Worm (Caenorhabditis elegans) whole organism, L4 larva: ENCODE measurements around the gene F58F6.6.

Source experiments
- Y105C5A.15 ChIP-seq: fragments of 200-800 bp; sonication (Bioruptor generic); IDR thresholded peaks from 2 replicates; pipeline ENCODE4 v1.3.6; 2022; ENCODE audit warnings: missing genetic modification characterization, missing compliant biosample characterization
- aly-2 ChIP-seq: sonication (generic microtip); optimal IDR thresholded peaks from 2 replicates; lab custom pipeline; 2018; ENCODE audit warnings: missing biosample characterization, missing genetic modification characterization
- daf-19 ChIP-seq: fragments of 200-800 bp; sonication (Bioruptor generic); conservative IDR thresholded peaks from 2 replicates; pipeline ENCODE4 v1.3.6; 2022; ENCODE audit warnings: missing genetic modification characterization, missing compliant biosample characterization
- daf-8 ChIP-seq: fragments of 200-800 bp; sonication (Bioruptor generic); IDR thresholded peaks from 2 replicates; pipeline ENCODE4 v1.3.6; 2022; ENCODE audit warnings: missing genetic modification characterization, missing compliant biosample characterization
- dve-1 ChIP-seq: sonication (generic microtip); optimal IDR thresholded peaks from 2 replicates; lab custom pipeline; 2017; ENCODE audit warnings: antibody characterized with exemption, mild to moderate bottlenecking, missing genetic modification characterization, missing compliant biosample characterization; ENCODE audit not compliant: insufficient read depth
- lin-13 ChIP-seq: fragments of 150-350 bp; optimal IDR thresholded peaks from 2 replicates; lab custom pipeline; 2014; ENCODE audit warnings: missing biosample characterization, missing genetic modification reagents, missing genetic modification characterization
- mep-1 ChIP-seq: fragments of 150-350 bp; sonication (generic microtip); optimal IDR thresholded peaks from 3 replicates; lab custom pipeline; 2014; ENCODE audit warnings: missing biosample characterization, missing genetic modification characterization
- mes-2 ChIP-seq: sonication (generic microtip); optimal IDR thresholded peaks from 2 replicates; lab custom pipeline; 2016; ENCODE audit warnings: missing genotype, mild to moderate bottlenecking, missing genetic modification characterization, missing compliant biosample characterization; ENCODE audit not compliant: poor library complexity, severe bottlenecking
- nhr-28 ChIP-seq: fragments of 150-350 bp; optimal IDR thresholded peaks from 2 replicates; lab custom pipeline; 2014; ENCODE audit warnings: missing biosample characterization, missing genetic modification characterization
- nhr-77 ChIP-seq: fragments of 150-350 bp; optimal IDR thresholded peaks from 2 replicates; lab custom pipeline; 2014; ENCODE audit warnings: missing biosample characterization, missing genetic modification characterization
- pha-4 ChIP-seq, 2 experiments: fragments of 150-350 bp in 1 of 2; fragments of 200-800 bp in 1 of 2; sonication (Bioruptor generic) in 1 of 2; IDR thresholded peaks in 1 of 2; optimal IDR thresholded peaks in 1 of 2; 2 replicates each; pipeline versions ENCODE4 v1.3.6 to Lab custom; 2014 to 2022; ENCODE audit warnings: missing genetic modification characterization in 2 of 2, missing genetic modification reagents in 2 of 2, missing biosample characterization in 1 of 2, missing compliant biosample characterization in 1 of 2
- snpc-4 ChIP-seq: fragments of 150-350 bp; optimal IDR thresholded peaks from 2 replicates; lab custom pipeline; 2014; ENCODE audit warnings: missing biosample characterization, missing genetic modification characterization
- tra-1 ChIP-seq: fragments of 200-800 bp; sonication (Bioruptor generic); IDR thresholded peaks from 2 replicates; pipeline ENCODE4 v1.3.6; 2022; ENCODE audit warnings: missing genetic modification reagents, missing genetic modification characterization, missing compliant biosample characterization
- unc-62 ChIP-seq, 3 experiments: fragments of 150-350 bp in 1 of 3; sonication (generic microtip); optimal IDR thresholded peaks in 2 of 3; peaks in 1 of 3; 1 replicate in 1 of 3; 2 replicates in 2 of 3; lab custom pipeline; 2014 to 2017; ENCODE audit warnings: missing biosample characterization in 3 of 3, missing genetic modification characterization in 3 of 3, missing genetic modification reagents in 3 of 3, missing genotype in 1 of 3

ce11 chrIV:1371300-1371699 lies 30.4 kb downstream of the F58F6.6 start:
- no peak for TF ChIP-seq dve-1 (tag; lab: Kevin White, UChicago)
- no peak for TF ChIP-seq mes-2 (tag; lab: Kevin White, UChicago)
- TF ChIP-seq unc-62 (GFP tag; optimal IDR thresholded peaks at IDR 0.05 in 1 of 2; lab: Kevin White, UChicago): no peak
- TF ChIP-seq unc-62 (tag; optimal IDR thresholded peaks at IDR 0.05; lab: Kevin White, UChicago): no peak
- no peak for TF ChIP-seq pha-4 (GFP tag; IDR thresholded peaks at IDR 0.05; lab: Robert Waterston, UW)
- no peak for TF ChIP-seq pha-4 (tag; optimal IDR thresholded peaks at IDR 0.05; lab: Kevin White, UChicago)
- no peak for TF ChIP-seq Y105C5A.15 (GFP tag; lab: Robert Waterston, UW)
- no peak for TF ChIP-seq nhr-77 (tag; lab: Kevin White, UChicago)
- TF ChIP-seq mep-1 (tag; lab: Kevin White, UChicago): no peak
- no peak for TF ChIP-seq tra-1
- TF ChIP-seq lin-13 (GFP tag; lab: Kevin White, UChicago): no peak
- TF ChIP-seq daf-8 (GFP tag; lab: Robert Waterston, UW): no peak
- TF ChIP-seq daf-19 (GFP tag; lab: Robert Waterston, UW): no peak
- no peak for TF ChIP-seq aly-2 (tag; lab: Kevin White, UChicago)
- TF ChIP-seq nhr-28 (tag; lab: Kevin White, UChicago): peak; percentile 22
- TF ChIP-seq snpc-4 (tag; lab: Kevin White, UChicago): no peak
